Fruit fly (Drosophila melanogaster) whole organism, embryonic: ENCODE data around the gene thoc7.

Source experiments
- Adf1 ChIP-seq: fragments of 200-800 bp; sonication (Bioruptor generic); IDR thresholded peaks from 2 replicates; pipeline ENCODE4 v1.3.6; 2022; ENCODE audit warnings: missing biosample characterization, missing genetic modification characterization
- Antp ChIP-seq: fragments of 200-800 bp; sonication (Bioruptor generic); optimal IDR thresholded peaks from 3 replicates; lab custom pipeline; 2016; ENCODE audit warnings: missing biosample characterization, missing genetic modification characterization
- Bdp1 ChIP-seq: fragments of 200-800 bp; sonication (Bioruptor generic); optimal IDR thresholded peaks from 3 replicates; lab custom pipeline; 2016; ENCODE audit warnings: missing biosample characterization, missing genetic modification characterization
- CG10147 ChIP-seq: fragments of 200-800 bp; sonication (Bioruptor generic); optimal IDR thresholded peaks from 2 replicates; lab custom pipeline; 2019; ENCODE audit warnings: missing biosample characterization, mild to moderate bottlenecking, missing genetic modification characterization, moderate library complexity
- CG1024 ChIP-seq: fragments of 200-800 bp; sonication (Bioruptor generic); IDR thresholded peaks from 2 replicates; pipeline ENCODE4 v1.3.6; 2022; ENCODE audit warnings: missing biosample characterization, missing genetic modification characterization
- CG10321 ChIP-seq: fragments of 200-800 bp; sonication (Bioruptor generic); IDR thresholded peaks from 2 replicates; pipeline ENCODE4 v1.3.6; 2022; ENCODE audit warnings: missing biosample characterization, missing genetic modification characterization
- CG10366 ChIP-seq: fragments of 200-800 bp; sonication (Bioruptor generic); IDR thresholded peaks from 2 replicates; pipeline ENCODE4 v1.3.6; 2022; ENCODE audit warnings: missing biosample characterization, missing genetic modification characterization
- CG11093 ChIP-seq: fragments of 200-800 bp; sonication (Bioruptor generic); IDR thresholded peaks from 3 replicates; pipeline ENCODE4 v1.3.6; 2022; ENCODE audit warnings: missing biosample characterization, missing genetic modification characterization
- CG12769 ChIP-seq: fragments of 200-800 bp; sonication (Bioruptor generic); optimal IDR thresholded peaks from 2 replicates; lab custom pipeline; 2019; ENCODE audit warnings: missing biosample characterization, mild to moderate bottlenecking, missing genetic modification characterization, moderate library complexity
- CG12942 ChIP-seq: fragments of 200-800 bp; sonication (Bioruptor generic); optimal IDR thresholded peaks from 3 replicates; lab custom pipeline; 2016; ENCODE audit warnings: missing biosample characterization, missing genetic modification characterization
- CG13287 ChIP-seq: fragments of 200-800 bp; sonication (Bioruptor generic); IDR thresholded peaks from 2 replicates; pipeline ENCODE4 v1.3.6; 2022; ENCODE audit warnings: missing biosample characterization, missing genetic modification characterization; ENCODE audit not compliant: partially characterized antibody
- CG14441 ChIP-seq: fragments of 200-800 bp; sonication (Bioruptor generic); IDR thresholded peaks from 2 replicates; pipeline ENCODE4 v1.3.6; 2022; ENCODE audit warnings: missing biosample characterization, missing genetic modification characterization
- CG17829 ChIP-seq: fragments of 200-800 bp; optimal IDR thresholded peaks from 2 replicates; lab custom pipeline; 2019; ENCODE audit warnings: missing biosample characterization, mild to moderate bottlenecking, missing genetic modification characterization, moderate library complexity
- CG2712 ChIP-seq: fragments of 200-800 bp; optimal IDR thresholded peaks from 3 replicates; lab custom pipeline; 2019; ENCODE audit warnings: missing biosample characterization, mild to moderate bottlenecking, missing genetic modification characterization, moderate library complexity
- CG32772 ChIP-seq: fragments of 200-800 bp; sonication (Bioruptor generic); IDR thresholded peaks from 2 replicates; pipeline ENCODE4 v1.3.6; 2022; ENCODE audit warnings: missing biosample characterization, missing genetic modification characterization
- CG34422 ChIP-seq: fragments of 200-800 bp; sonication (Bioruptor generic); IDR thresholded peaks from 3 replicates; pipeline ENCODE4 v1.3.6; 2022; ENCODE audit warnings: missing biosample characterization, missing genetic modification characterization
- CG6254 ChIP-seq: fragments of 200-800 bp; sonication (Bioruptor generic); optimal IDR thresholded peaks from 3 replicates; lab custom pipeline; 2017; ENCODE audit warnings: mild to moderate bottlenecking, missing biosample characterization, missing genetic modification reagents, missing genetic modification characterization
- CG6654 ChIP-seq: fragments of 200-800 bp; sonication (Bioruptor generic); optimal IDR thresholded peaks from 2 replicates; lab custom pipeline; 2017; ENCODE audit warnings: missing biosample characterization, mild to moderate bottlenecking, missing genetic modification characterization
- CG7271 ChIP-seq: fragments of 200-800 bp; sonication (Bioruptor generic); optimal IDR thresholded peaks from 2 replicates; lab custom pipeline; 2018; ENCODE audit warnings: missing biosample characterization, mild to moderate bottlenecking, missing genetic modification characterization, moderate library complexity
- CG7963 ChIP-seq: fragments of 200-800 bp; sonication (Bioruptor generic); IDR thresholded peaks from 3 replicates; pipeline ENCODE4 v1.3.6; 2022; ENCODE audit warnings: missing biosample characterization, missing genetic modification characterization; ENCODE audit not compliant: partially characterized antibody
- CG9797 ChIP-seq: fragments of 200-800 bp; sonication (Bioruptor generic); optimal IDR thresholded peaks from 3 replicates; lab custom pipeline; 2018; ENCODE audit warnings: missing biosample characterization, mild to moderate bottlenecking, missing genetic modification characterization
- CTCF ChIP-seq: fragments of 200-800 bp; sonication (Bioruptor generic); optimal IDR thresholded peaks from 2 replicates; lab custom pipeline; 2017; ENCODE audit warnings: missing biosample characterization, mild to moderate bottlenecking, missing genetic modification characterization, moderate library complexity
- Doc3 ChIP-seq: fragments of 200-800 bp; sonication (Bioruptor generic); IDR thresholded peaks from 3 replicates; pipeline ENCODE4 v1.3.6; 2022; ENCODE audit warnings: missing biosample characterization, missing genetic modification characterization; ENCODE audit not compliant: partially characterized antibody
- Ets65A ChIP-seq: fragments of 200-800 bp; sonication (Bioruptor generic); peaks from one replicate; lab custom pipeline; 2016; ENCODE audit warnings: missing biosample characterization, missing genetic modification characterization
- Fer3 ChIP-seq: fragments of 200-800 bp; sonication (Bioruptor generic); optimal IDR thresholded peaks from 2 replicates; lab custom pipeline; 2018; ENCODE audit warnings: missing biosample characterization, mild to moderate bottlenecking, missing genetic modification characterization, moderate library complexity
- HHEX ChIP-seq: fragments of 200-800 bp; sonication (Bioruptor generic); optimal IDR thresholded peaks from 3 replicates; lab custom pipeline; 2017; ENCODE audit warnings: missing biosample characterization, mild to moderate bottlenecking, missing genetic modification characterization, missing genetic modification reagents
- HmgD ChIP-seq: fragments of 200-800 bp; sonication (Bioruptor generic); optimal IDR thresholded peaks from 3 replicates; lab custom pipeline; 2016; ENCODE audit warnings: missing biosample characterization, missing genetic modification characterization
- Lim3 ChIP-seq: fragments of 200-800 bp; sonication (Bioruptor generic); IDR thresholded peaks from 2 replicates; pipeline ENCODE4 v1.3.6; 2022; ENCODE audit warnings: missing biosample characterization, missing genetic modification characterization
- Meics ChIP-seq: fragments of 200-800 bp; sonication (Bioruptor generic); optimal IDR thresholded peaks from 2 replicates; lab custom pipeline; 2017; ENCODE audit warnings: missing biosample characterization, mild to moderate bottlenecking, missing genetic modification characterization
- Mrtf ChIP-seq: fragments of 200-800 bp; sonication (Bioruptor generic); IDR thresholded peaks from 3 replicates; pipeline ENCODE4 v1.3.6; 2022; ENCODE audit warnings: missing biosample characterization, missing genetic modification characterization
- NK7.1 ChIP-seq: fragments of 200-800 bp; sonication (Bioruptor generic); optimal IDR thresholded peaks from 3 replicates; lab custom pipeline; 2016; ENCODE audit warnings: missing biosample characterization, missing genetic modification characterization
- Poxn ChIP-seq: fragments of 200-800 bp; sonication (Bioruptor generic); IDR thresholded peaks from 2 replicates; pipeline ENCODE4 v1.3.6; 2022; ENCODE audit warnings: missing biosample characterization, missing genetic modification characterization
- Ravus ChIP-seq: fragments of 200-800 bp; sonication (Bioruptor generic); IDR thresholded peaks from 2 replicates; pipeline ENCODE4 v1.3.6; 2022; ENCODE audit warnings: missing biosample characterization, missing genetic modification characterization
- Sox102F ChIP-seq: fragments of 200-800 bp; sonication (Bioruptor generic); optimal IDR thresholded peaks from 2 replicates; lab custom pipeline; 2018; ENCODE audit warnings: missing biosample characterization, mild to moderate bottlenecking, missing genetic modification characterization, moderate library complexity
- Taf1 ChIP-seq: fragments of 200-800 bp; sonication (Bioruptor generic); IDR thresholded peaks from 2 replicates; pipeline ENCODE4 v1.3.6; 2022; ENCODE audit warnings: missing biosample characterization, missing genetic modification characterization
- al ChIP-seq: fragments of 200-800 bp; sonication (Bioruptor generic); IDR thresholded peaks from 2 replicates; pipeline ENCODE4 v1.3.6; 2022; ENCODE audit warnings: missing biosample characterization, missing genetic modification characterization
- amos ChIP-seq: fragments of 200-800 bp; sonication (Bioruptor generic); IDR thresholded peaks from 2 replicates; pipeline ENCODE4 v1.3.6; 2022; ENCODE audit warnings: missing biosample characterization, missing genetic modification characterization; ENCODE audit not compliant: partially characterized antibody
- cato ChIP-seq: fragments of 200-800 bp; sonication (Bioruptor generic); optimal IDR thresholded peaks from 2 replicates; lab custom pipeline; 2016; ENCODE audit warnings: missing biosample characterization, missing genetic modification characterization, borderline replicate concordance
- ci ChIP-seq: fragments of 200-800 bp; sonication (Bioruptor generic); IDR thresholded peaks from 3 replicates; pipeline ENCODE4 v1.3.6; 2022; ENCODE audit warnings: missing biosample characterization, missing genetic modification characterization
- crp ChIP-seq, 2 experiments: fragments of 200-800 bp; sonication (Bioruptor generic); optimal IDR thresholded peaks; 2 replicates in 1 of 2; 3 replicates in 1 of 2; lab custom pipeline; 2017; ENCODE audit warnings: missing biosample characterization in 2 of 2, missing genetic modification characterization in 2 of 2, mild to moderate bottlenecking in 1 of 2, moderate library complexity in 1 of 2
- dmrt99B ChIP-seq: fragments of 200-800 bp; sonication (Bioruptor generic); optimal IDR thresholded peaks from 2 replicates; lab custom pipeline; 2018; ENCODE audit warnings: missing biosample characterization, mild to moderate bottlenecking, missing genetic modification characterization, moderate library complexity
- en ChIP-seq: fragments of 200-800 bp; sonication (Bioruptor generic); optimal IDR thresholded peaks from 2 replicates; lab custom pipeline; 2016; ENCODE audit warnings: missing biosample characterization, missing genetic modification characterization
- ham ChIP-seq: fragments of 200-800 bp; sonication (Bioruptor generic); IDR thresholded peaks from 2 replicates; pipeline ENCODE4 v1.3.6; 2022; ENCODE audit warnings: missing biosample characterization, missing genetic modification characterization
- hth ChIP-seq: fragments of >200 bp; optimal IDR thresholded peaks from 2 replicates; lab custom pipeline; 2017; ENCODE audit warnings: inconsistent platforms
- ind ChIP-seq: fragments of 200-800 bp; sonication (Bioruptor generic); optimal IDR thresholded peaks from 3 replicates; lab custom pipeline; 2016; ENCODE audit warnings: missing biosample characterization, missing genetic modification characterization
- kay ChIP-seq: fragments of 200-800 bp; sonication (Bioruptor generic); optimal IDR thresholded peaks from 2 replicates; lab custom pipeline; 2016; ENCODE audit warnings: missing biosample characterization, missing genetic modification characterization
- onecut ChIP-seq: fragments of 200-800 bp; sonication (Bioruptor generic); IDR thresholded peaks from 2 replicates; pipeline ENCODE4 v1.3.6; 2022; ENCODE audit warnings: missing biosample characterization, missing genetic modification characterization
- peb ChIP-seq: fragments of 200-800 bp; sonication (Bioruptor generic); IDR thresholded peaks from 2 replicates; pipeline ENCODE4 v1.3.6; 2022; ENCODE audit warnings: missing biosample characterization, missing genetic modification characterization
- repo ChIP-seq: fragments of 200-800 bp; sonication (Bioruptor generic); optimal IDR thresholded peaks from 2 replicates; lab custom pipeline; 2016; ENCODE audit warnings: missing biosample characterization, missing genetic modification characterization
- sima ChIP-seq: fragments of 200-800 bp; sonication (Bioruptor generic); optimal IDR thresholded peaks from 2 replicates; lab custom pipeline; 2016; ENCODE audit warnings: missing biosample characterization, missing genetic modification characterization
- trh ChIP-seq: fragments of 200-800 bp; sonication (Bioruptor generic); optimal IDR thresholded peaks from 2 replicates; lab custom pipeline; 2016; ENCODE audit warnings: missing biosample characterization, missing genetic modification characterization
- twi ChIP-seq: fragments of 200-800 bp; optimal IDR thresholded peaks from 2 replicates; lab custom pipeline; 2019; ENCODE audit warnings: missing biosample characterization, mild to moderate bottlenecking, missing genetic modification characterization, moderate library complexity

thoc7 gene

dm6 chr3L:184251-184650, 28.2 kb downstream of the thoc7 start, which contains the start of the genes CG34140, Mkp and Mtch (continued):
- TF ChIP-seq dmrt99B (no peak), amos (GFP tag; lab: Robert Waterston, UW) (peak; percentile 89), peb (peak; percentile 60; the same call in 1 of the 2 replicates), CG12769 (tag; lab: Kevin White, UChicago) (no peak), CG10366 (peak; percentile 84), hth (lab: Kevin White, UChicago) (no peak), HmgD (GFP tag; lab: Kevin White, UChicago) (peak; percentile 39), Adf1 (GFP tag; lab: Robert Waterston, UW) (peak; percentile 60), sima (GFP tag; lab: Kevin White, UChicago) (peak; percentile 69), CG13287 (GFP tag; lab: Robert Waterston, UW) (peak; percentile 99), Ets65A (peak; percentile 99), kay (peak; percentile 90), CG34422 (GFP tag; lab: Robert Waterston, UW) (peak; percentile 89), Poxn (GFP tag; lab: Robert Waterston, UW) (no peak), Antp (GFP tag; lab: Kevin White, UChicago) (peak; percentile 89), CG17829 (tag; lab: Kevin White, UChicago) (peak; percentile 86), repo (peak; percentile 82), Fer3 (tag; lab: Kevin White, UChicago) (no peak), Meics (no peak), CG6254 (no peak), en (GFP tag; lab: Kevin White, UChicago) (peak; percentile 69), CG10147 (GFP tag; lab: Kevin White, UChicago) (no peak), twi (no peak), al (peak; percentile 73), CG9797 (GFP tag; lab: Kevin White, UChicago) (peak; percentile 84), NK7.1 (GFP tag; lab: Kevin White, UChicago) (peak; percentile 69), CG14441 (GFP tag; lab: Robert Waterston, UW) (peak; percentile 78), CG10321 (GFP tag; lab: Robert Waterston, UW) (0 out of 2 replicates have a peak, but pooled peaks have one; percentile 26), CG2712 (tag; lab: Kevin White, UChicago) (peak; percentile 88), cato (GFP tag; lab: Kevin White, UChicago) (peak; percentile 72), HHEX (GFP tag; lab: Kevin White, UChicago) (peak; percentile 56), CG11093 (GFP tag; lab: Robert Waterston, UW) (peak; percentile 33; the same call in 1 of the 3 replicates), ind (peak; percentile 91), onecut (GFP tag; lab: Robert Waterston, UW) (no peak), Doc3 (GFP tag; lab: Robert Waterston, UW) (peak; percentile 97), Bdp1 (GFP tag; lab: Kevin White, UChicago) (peak; percentile 85), crp (GFP tag; optimal IDR thresholded peaks at IDR 0.05; lab: Kevin White, UChicago) (peak; percentile 38 to 85), Sox102F (GFP tag; lab: Kevin White, UChicago) (no peak), CTCF (no peak), ci (GFP tag; lab: Robert Waterston, UW) (peak; percentile 75), CG7963 (GFP tag; lab: Robert Waterston, UW) (peak; percentile 54; the same call in 2 of the 3 replicates), Taf1 (GFP tag; lab: Robert Waterston, UW) (peak; percentile 56; the same call in 1 of the 2 replicates), CG7271 (peak; percentile 70), Ravus (GFP tag; lab: Robert Waterston, UW) (peak; percentile 25; the same call in 1 of the 2 replicates), CG1024 (GFP tag; lab: Robert Waterston, UW) (peak; percentile 48; the same call in 1 of the 2 replicates), ham (no peak), CG12942 (peak; percentile 86), trh (peak; percentile 74), CG32772 (GFP tag; lab: Robert Waterston, UW) (peak; percentile 79), Mrtf (GFP tag; lab: Robert Waterston, UW) (0 out of 3 replicates have a peak, but pooled peaks have one; percentile 51), CG6654 (GFP tag; lab: Kevin White, UChicago) (no peak), Lim3 (no peak)
